Worm (Caenorhabditis elegans) whole organism, mixed stage, embryonic: ENCODE measurements around the gene rab-6.1.

Source experiments
- M03D4.4 ChIP-seq: sonication (generic microtip); optimal IDR thresholded peaks from 2 replicates; lab custom pipeline; 2017; ENCODE audit warnings: mild to moderate bottlenecking, missing genetic modification characterization, missing compliant biosample characterization
- bed-3 ChIP-seq: fragments of 200-800 bp; sonication (Bioruptor generic); optimal IDR thresholded peaks from 3 replicates; lab custom pipeline; 2018; ENCODE audit warnings: mild to moderate bottlenecking, missing genetic modification characterization, moderate library complexity, missing compliant biosample characterization
- blmp-1 ChIP-seq: fragments of 150-350 bp; optimal IDR thresholded peaks from 2 replicates; lab custom pipeline; 2014; ENCODE audit warnings: missing biosample characterization, missing genetic modification characterization
- ceh-39 ChIP-seq: fragments of 150-350 bp; optimal IDR thresholded peaks from 2 replicates; lab custom pipeline; 2014; ENCODE audit warnings: missing biosample characterization, missing genetic modification characterization
- ceh-43 ChIP-seq: fragments of 200-800 bp; sonication (Bioruptor generic); optimal IDR thresholded peaks from 2 replicates; lab custom pipeline; 2018; ENCODE audit warnings: mild to moderate bottlenecking, missing genetic modification characterization, moderate library complexity, missing compliant biosample characterization
- ceh-83 ChIP-seq: fragments of 200-800 bp; sonication (Bioruptor generic); optimal IDR thresholded peaks from 2 replicates; lab custom pipeline; 2018; ENCODE audit warnings: mild to moderate bottlenecking, missing genetic modification characterization, missing compliant biosample characterization
- ces-1 ChIP-seq: fragments of 150-350 bp; optimal IDR thresholded peaks from 2 replicates; lab custom pipeline; 2014; ENCODE audit warnings: missing biosample characterization, missing genetic modification reagents, missing genetic modification characterization
- cnd-1 ChIP-seq: fragments of 200-800 bp; sonication (Bioruptor generic); optimal IDR thresholded peaks from 2 replicates; lab custom pipeline; 2018; ENCODE audit warnings: mild to moderate bottlenecking, missing genetic modification characterization, missing compliant biosample characterization
- drap-1 ChIP-seq: fragments of 200-800 bp; sonication (Bioruptor generic); optimal IDR thresholded peaks from 3 replicates; lab custom pipeline; 2018; ENCODE audit warnings: mild to moderate bottlenecking, missing genetic modification characterization, missing compliant biosample characterization
- elt-3 ChIP-seq: fragments of 150-350 bp; optimal IDR thresholded peaks from 2 replicates; lab custom pipeline; 2014; ENCODE audit warnings: missing biosample characterization, missing genetic modification characterization
- flh-1 ChIP-seq: fragments of 200-800 bp; sonication (Bioruptor generic); optimal IDR thresholded peaks from 2 replicates; lab custom pipeline; 2018; ENCODE audit warnings: mild to moderate bottlenecking, missing genetic modification characterization, moderate library complexity, missing compliant biosample characterization
- ham-2 ChIP-seq: fragments of 200-800 bp; sonication (Bioruptor generic); optimal IDR thresholded peaks from 2 replicates; lab custom pipeline; 2018; ENCODE audit warnings: mild to moderate bottlenecking, missing genetic modification characterization, missing compliant biosample characterization
- hlh-1 ChIP-seq: fragments of 150-350 bp; optimal IDR thresholded peaks from 2 replicates; lab custom pipeline; 2014; ENCODE audit warnings: missing biosample characterization, missing genetic modification reagents, missing genetic modification characterization
- lin-13 ChIP-seq: fragments of 150-350 bp; optimal IDR thresholded peaks from 2 replicates; lab custom pipeline; 2014; ENCODE audit warnings: missing biosample characterization, missing genetic modification characterization
- lsy-2 ChIP-seq: fragments of 150-350 bp; optimal IDR thresholded peaks from 2 replicates; lab custom pipeline; 2014; ENCODE audit warnings: missing biosample characterization, missing genetic modification characterization
- mep-1 ChIP-seq: fragments of 150-350 bp; optimal IDR thresholded peaks from 2 replicates; lab custom pipeline; 2017; ENCODE audit warnings: missing biosample characterization, missing genetic modification reagents, missing genetic modification characterization, inconsistent platforms
- mls-2 ChIP-seq: sonication (generic microtip); optimal IDR thresholded peaks from 2 replicates; lab custom pipeline; 2016; ENCODE audit warnings: mild to moderate bottlenecking, missing genetic modification characterization, moderate library complexity, missing compliant biosample characterization
- nhr-12 ChIP-seq: fragments of 150-350 bp; optimal IDR thresholded peaks from 2 replicates; lab custom pipeline; 2014; ENCODE audit warnings: missing biosample characterization, missing genetic modification characterization
- nhr-2 ChIP-seq: fragments of 150-350 bp; optimal IDR thresholded peaks from 2 replicates; lab custom pipeline; 2014; ENCODE audit warnings: missing biosample characterization, missing genetic modification characterization
- nhr-237 ChIP-seq: fragments of 150-350 bp; optimal IDR thresholded peaks from 2 replicates; lab custom pipeline; 2014; ENCODE audit warnings: missing biosample characterization, missing genetic modification characterization
- pha-4 ChIP-seq: fragments of 150-350 bp; optimal IDR thresholded peaks from 2 replicates; lab custom pipeline; 2018; ENCODE audit warnings: missing biosample characterization, missing genetic modification reagents, missing genetic modification characterization
- sem-2 ChIP-seq: fragments of 200-800 bp; sonication (Bioruptor generic); optimal IDR thresholded peaks from 2 replicates; lab custom pipeline; 2018; ENCODE audit warnings: mild to moderate bottlenecking, missing genetic modification characterization, missing compliant biosample characterization
- snpc-4 ChIP-seq: fragments of 150-350 bp; optimal IDR thresholded peaks from 2 replicates; lab custom pipeline; 2014; ENCODE audit warnings: missing biosample characterization, missing genetic modification characterization
- sptf-1 ChIP-seq: sonication (generic microtip); optimal IDR thresholded peaks from 2 replicates; lab custom pipeline; 2017; ENCODE audit warnings: mild to moderate bottlenecking, missing genetic modification characterization, moderate library complexity, missing compliant biosample characterization
- tbx-8 ChIP-seq: fragments of 200-800 bp; sonication (Bioruptor generic); optimal IDR thresholded peaks from 2 replicates; lab custom pipeline; 2018; ENCODE audit warnings: mild to moderate bottlenecking, missing genetic modification characterization, moderate library complexity, missing compliant biosample characterization
- unc-120 ChIP-seq: sonication (generic microtip); optimal IDR thresholded peaks from 2 replicates; lab custom pipeline; 2017; ENCODE audit warnings: missing genetic modification characterization, missing compliant biosample characterization; ENCODE audit not compliant: poor library complexity, severe bottlenecking
- unc-39 ChIP-seq: fragments of 150-350 bp; optimal IDR thresholded peaks from 2 replicates; lab custom pipeline; 2014; ENCODE audit warnings: missing biosample characterization, missing genetic modification characterization
- unc-62 ChIP-seq: fragments of 150-350 bp; optimal IDR thresholded peaks from 2 replicates; lab custom pipeline; 2014; ENCODE audit warnings: missing biosample characterization, missing genetic modification reagents, missing genetic modification characterization
- zip-8 ChIP-seq: fragments of 150-350 bp; optimal IDR thresholded peaks from 2 replicates; lab custom pipeline; 2014; ENCODE audit warnings: missing biosample characterization, missing genetic modification characterization
- ztf-11 ChIP-seq: fragments of 150-350 bp; optimal IDR thresholded peaks from 2 replicates; lab custom pipeline; 2014; ENCODE audit warnings: missing biosample characterization, missing genetic modification characterization

Gene rab-6.1

ce11 chrIII:9034133-9034532, 28.4 kb upstream of the rab-6.1 start:
- TF ChIP-seq cnd-1: no peak
- no peak for TF ChIP-seq nhr-2
- peak; percentile 24 for TF ChIP-seq zip-8 (tag; lab: Kevin White, UChicago)
- no peak for TF ChIP-seq unc-39 (tag; lab: Kevin White, UChicago)
- no peak for TF ChIP-seq unc-62

DNA sequence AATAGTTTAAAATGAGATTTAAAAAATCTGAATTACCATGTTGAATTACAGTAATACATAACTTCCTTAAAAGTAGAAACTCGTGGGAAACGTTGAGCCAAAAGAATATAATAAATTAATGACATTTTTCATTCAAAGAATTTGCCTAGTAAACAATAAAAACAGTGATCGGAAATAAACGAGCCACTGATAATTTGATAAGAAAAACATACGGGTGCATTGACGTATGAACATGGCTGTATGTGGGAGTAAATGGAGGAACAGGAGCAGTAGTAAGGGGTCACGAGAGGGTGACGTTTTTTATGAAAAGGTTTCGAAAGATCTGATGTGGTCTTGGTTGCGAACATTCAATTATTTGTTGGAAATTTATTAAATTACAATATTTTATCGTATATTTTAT, 25.1 kb upstream of the rab-6.1 start:
- TF ChIP-seq sem-2 (GFP tag; lab: Kevin White, UChicago) (no peak), pha-4 (tag; lab: Kevin White, UChicago) (no peak), snpc-4 (tag; lab: Kevin White, UChicago) (no peak), mep-1 (no peak), unc-62 (no peak), ceh-83 (GFP tag; lab: Kevin White, UChicago) (no peak), unc-39 (tag; lab: Kevin White, UChicago) (no peak), lsy-2 (tag; lab: Kevin White, UChicago) (no peak), hlh-1 (tag; lab: Kevin White, UChicago) (no peak), cnd-1 (no peak), M03D4.4 (tag; lab: Kevin White, UChicago) (no peak), nhr-2 (no peak), zip-8 (tag; lab: Kevin White, UChicago) (no peak), tbx-8 (GFP tag; lab: Kevin White, UChicago) (no peak), ceh-39 (tag; lab: Kevin White, UChicago) (no peak)

DNA sequence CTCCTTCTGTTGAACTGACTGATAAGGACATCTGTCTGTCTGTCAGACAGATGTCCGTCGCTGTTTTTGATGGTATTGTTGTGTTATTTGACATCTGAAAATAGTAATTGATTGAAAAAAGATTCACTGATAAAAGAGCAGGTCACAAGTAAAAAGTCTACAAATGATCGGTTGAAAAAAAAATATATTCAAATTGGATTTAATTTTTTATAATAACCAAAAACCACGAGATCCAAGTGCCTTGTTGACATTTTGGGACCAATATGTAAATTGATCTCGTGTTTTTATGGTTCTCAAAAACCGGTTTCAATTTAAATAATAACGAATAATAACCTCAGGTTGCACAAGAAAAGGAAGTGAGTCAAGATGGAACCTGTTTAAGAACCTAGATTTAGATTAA, 21.2 kb upstream of the rab-6.1 start, which contains the start of gene F59B2.13:
Gene F59B2.13, minus strand, starts transcription at position 101 of the 400 bp plus-strand sequence.
- TF ChIP-seq blmp-1: no peak
- TF ChIP-seq drap-1 (GFP tag; lab: Kevin White, UChicago): no peak
- TF ChIP-seq ceh-43 (GFP tag; lab: Kevin White, UChicago): no peak
- no peak for TF ChIP-seq lin-13 (tag; lab: Kevin White, UChicago)
- no peak for TF ChIP-seq hlh-1 (tag; lab: Kevin White, UChicago)
- TF ChIP-seq ces-1 (GFP tag; lab: Kevin White, UChicago): no peak
- TF ChIP-seq lsy-2 (tag; lab: Kevin White, UChicago): no peak
- no peak for TF ChIP-seq ztf-11 (tag; lab: Kevin White, UChicago)
- no peak for TF ChIP-seq M03D4.4 (tag; lab: Kevin White, UChicago)
- TF ChIP-seq flh-1 (GFP tag; lab: Kevin White, UChicago): no peak

ce11 chrIII:9023601-9024000, 17.8 kb upstream of the rab-6.1 start:
- no peak for TF ChIP-seq hlh-1 (tag; lab: Kevin White, UChicago)
- TF ChIP-seq mls-2 (tag; lab: Kevin White, UChicago): no peak
- no peak for TF ChIP-seq ham-2 (GFP tag; lab: Kevin White, UChicago)
- TF ChIP-seq tbx-8 (GFP tag; lab: Kevin White, UChicago): no peak
- no peak for TF ChIP-seq nhr-12 (tag; lab: Kevin White, UChicago)
- TF ChIP-seq elt-3 (tag; lab: Kevin White, UChicago): no peak
- TF ChIP-seq nhr-237: no peak
- TF ChIP-seq ceh-43 (GFP tag; lab: Kevin White, UChicago): no peak
- no peak for TF ChIP-seq bed-3 (GFP tag; lab: Kevin White, UChicago)
- TF ChIP-seq zip-8 (tag; lab: Kevin White, UChicago): no peak
- no peak for TF ChIP-seq cnd-1
- TF ChIP-seq ceh-39 (tag; lab: Kevin White, UChicago): no peak
- TF ChIP-seq M03D4.4 (tag; lab: Kevin White, UChicago): no peak
- TF ChIP-seq sptf-1 (tag; lab: Kevin White, UChicago): no peak
- no peak for TF ChIP-seq drap-1 (GFP tag; lab: Kevin White, UChicago)
- no peak for TF ChIP-seq mep-1
- no peak for TF ChIP-seq unc-120 (tag; lab: Kevin White, UChicago)
- TF ChIP-seq flh-1 (GFP tag; lab: Kevin White, UChicago): no peak

- no peak for TF ChIP-seq snpc-4 (tag; lab: Kevin White, UChicago)
- no peak for TF ChIP-seq ceh-83 (GFP tag; lab: Kevin White, UChicago)
Observed at ce11 chrIII:9022535-9022934, 16.8 kb upstream of the rab-6.1 start, which contains the start of gene F59B2.14. Gene F59B2.14 (minus strand): TSS chrIII:9022635.
